Fruit fly (Drosophila melanogaster): ENCODE data around the gene CG3708.

The CG3708 gene

DNA sequence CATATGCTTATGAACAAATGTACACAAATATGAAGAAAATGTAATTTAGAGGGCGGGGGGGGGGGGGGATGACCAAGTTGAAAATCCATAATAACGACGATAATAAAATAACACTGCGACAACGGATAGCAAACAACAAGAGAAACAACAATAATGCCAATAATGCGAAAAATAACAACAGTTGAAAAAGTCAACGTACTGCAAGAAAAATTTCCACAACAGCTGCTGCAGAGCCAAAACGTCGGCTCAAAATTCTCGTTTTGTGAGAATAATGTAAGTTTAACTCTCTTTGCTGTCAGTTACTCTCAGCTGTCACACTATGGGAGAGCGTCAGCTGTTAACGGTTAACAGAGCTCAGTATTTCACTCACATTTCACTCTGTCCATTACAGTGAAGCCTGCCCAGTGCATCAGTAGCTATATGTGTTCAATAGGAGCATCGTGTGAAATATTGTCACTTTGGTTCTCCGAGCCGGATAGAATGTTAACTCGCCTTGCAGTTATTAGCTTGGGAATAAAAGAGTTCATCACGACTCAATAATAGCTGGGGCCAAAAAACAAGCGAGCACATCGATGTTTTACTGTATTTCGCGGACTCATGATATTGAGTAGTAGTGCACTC, 29.1 kb downstream of the CG3708 start (continued):
- TF ChIP-seq CG7368 (GFP tag; optimal IDR thresholded peaks at IDR 0.05) (peak; percentile 95), Sox15 (GFP tag; optimal IDR thresholded peaks at IDR 0.05) (peak; percentile 91), Hr4 (GFP tag; optimal IDR thresholded peaks at IDR 0.05) (peak; percentile 95), esn (GFP tag; optimal IDR thresholded peaks at IDR 0.05) (peak; percentile 94), CG3919 (GFP tag; optimal IDR thresholded peaks at IDR 0.05) (peak; percentile 92), Met (GFP tag; optimal IDR thresholded peaks at IDR 0.05) (peak; percentile 94), OdsH (GFP tag; optimal IDR thresholded peaks at IDR 0.05) (peak; percentile 93), fd85E (GFP tag; optimal IDR thresholded peaks at IDR 0.05) (peak; percentile 75), net (GFP tag; optimal IDR thresholded peaks at IDR 0.05) (peak; percentile 90), dsx (GFP tag; optimal IDR thresholded peaks at IDR 0.05; ENCODE audit: poor library complexity, severe bottlenecking) (peak; percentile 85), Blimp-1 (GFP tag; optimal IDR thresholded peaks at IDR 0.05) (peak; percentile 66), Ets96B (tag; optimal IDR thresholded peaks at IDR 0.05) (peak; percentile 89), CG32006 (GFP tag; optimal IDR thresholded peaks at IDR 0.05) (peak; percentile 93), CG9139 (GFP tag; optimal IDR thresholded peaks at IDR 0.05) (peak; percentile 77), CG31627 (GFP tag; optimal IDR thresholded peaks at IDR 0.05) (peak; percentile 95), Smox (GFP tag; optimal IDR thresholded peaks at IDR 0.05) (peak; percentile 92), CG8632 (GFP tag; optimal IDR thresholded peaks at IDR 0.05) (peak; percentile 88), CG1621 (tag; optimal IDR thresholded peaks at IDR 0.05) (peak; percentile 91), CG34406 (GFP tag; optimal IDR thresholded peaks at IDR 0.05) (peak; percentile 84), Ets21C (GFP tag; optimal IDR thresholded peaks at IDR 0.05) (peak; percentile 91), CG10669 (GFP tag; optimal IDR thresholded peaks at IDR 0.05) (peak; percentile 92), Eip93F (GFP tag; optimal IDR thresholded peaks at IDR 0.05) (peak; percentile 68), salr (GFP tag; optimal IDR thresholded peaks at IDR 0.05) (peak; percentile 70 to 88), CG4318 (GFP tag; optimal IDR thresholded peaks at IDR 0.05) (peak; percentile 87), eg (GFP tag; IDR thresholded peaks at IDR 0.05) (peak; percentile 96), svp (GFP tag) (peak; percentile 95), CG8119 (GFP tag; IDR thresholded peaks at IDR 0.05) (peak; percentile 92), CG16779 (tag; optimal IDR thresholded peaks at IDR 0.05) (peak; percentile 82), Sox14 (GFP tag; optimal IDR thresholded peaks at IDR 0.05) (peak; percentile 95), Hr39 (GFP tag; optimal IDR thresholded peaks at IDR 0.05) (peak; percentile 95), CG11294 (GFP tag; IDR thresholded peaks at IDR 0.05) (peak; percentile 89), Eip75B (GFP tag; optimal IDR thresholded peaks at IDR 0.05) (peak; percentile 93), fd59A (GFP tag; optimal IDR thresholded peaks at IDR 0.05) (peak; percentile 88), Hr38 (GFP tag; optimal IDR thresholded peaks at IDR 0.05) (no peak), cyc (GFP tag; optimal IDR thresholded peaks at IDR 0.05) (peak; percentile 95), CG11762 (GFP tag; optimal IDR thresholded peaks at IDR 0.05; ENCODE audit: insufficient read depth) (peak; percentile 87), topi (GFP tag; optimal IDR thresholded peaks at IDR 0.05) (peak; percentile 95), achi (GFP tag; optimal IDR thresholded peaks at IDR 0.05) (peak; percentile 91), CG11902 (GFP tag; optimal IDR thresholded peaks at IDR 0.05) (peak; percentile 91), CG15336 (GFP tag; IDR thresholded peaks at IDR 0.05) (peak; percentile 94)

DNA sequence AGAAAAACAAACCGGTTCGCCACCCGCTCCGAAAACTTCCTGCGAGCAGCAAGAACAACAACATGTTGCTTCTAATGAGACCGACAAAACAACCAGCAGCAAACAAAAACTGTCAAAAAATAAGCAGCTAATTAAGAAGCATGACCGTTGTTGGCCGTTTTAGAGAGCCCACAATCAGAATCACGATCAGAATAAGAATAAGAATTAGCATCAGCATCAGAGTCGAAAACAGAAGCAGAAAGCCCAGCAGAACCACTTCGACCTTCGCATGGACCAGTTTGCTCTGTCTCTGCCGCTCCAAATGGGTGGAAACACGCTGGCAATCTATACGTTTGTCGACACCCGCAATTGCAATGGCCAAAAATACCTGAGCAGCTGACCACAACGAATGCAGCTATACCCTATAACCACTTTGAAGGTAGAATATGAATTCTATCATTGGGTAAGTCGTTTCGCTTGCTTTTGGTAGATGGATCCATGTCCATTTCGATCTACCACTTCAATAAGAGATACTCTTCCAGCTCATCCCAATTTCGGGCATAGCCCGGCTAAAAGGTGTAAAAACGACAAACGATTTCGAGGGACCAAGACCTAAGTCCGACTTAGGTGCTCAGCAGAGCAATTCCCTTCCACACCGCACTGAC, 30.4 kb downstream of the CG3708 start:
- TF ChIP-seq Lpt (GFP tag; optimal IDR thresholded peaks at IDR 0.05) (peak; percentile 2), Hr38 (GFP tag; optimal IDR thresholded peaks at IDR 0.05) (no peak), CG15336 (GFP tag; IDR thresholded peaks at IDR 0.05) (peak; percentile 53), eg (GFP tag; IDR thresholded peaks at IDR 0.05) (peak; percentile 50; the same call in 1 of the 3 replicates), CG31627 (GFP tag; optimal IDR thresholded peaks at IDR 0.05) (no peak), CG32006 (GFP tag; optimal IDR thresholded peaks at IDR 0.05) (peak; percentile 21), Sox102F (GFP tag; optimal IDR thresholded peaks at IDR 0.05) (no peak), CG11902 (GFP tag; optimal IDR thresholded peaks at IDR 0.05) (no peak), CG3919 (GFP tag; optimal IDR thresholded peaks at IDR 0.05) (no peak), CG16779 (tag; optimal IDR thresholded peaks at IDR 0.05) (no peak), salr (GFP tag; optimal IDR thresholded peaks at IDR 0.05) (no peak), Eip78C (GFP tag) (peak; percentile 57), ss (GFP tag; optimal IDR thresholded peaks at IDR 0.05) (no peak), fkh (GFP tag; optimal IDR thresholded peaks at IDR 0.05) (no peak), CG8319 (GFP tag; optimal IDR thresholded peaks at IDR 0.05) (no peak), CG11762 (GFP tag; optimal IDR thresholded peaks at IDR 0.05; ENCODE audit: insufficient read depth) (no peak), Eip75B (GFP tag; optimal IDR thresholded peaks at IDR 0.05) (no peak), Gug (GFP tag; IDR thresholded peaks at IDR 0.05) (no peak), CG3032 (tag; optimal IDR thresholded peaks at IDR 0.05) (no peak), CG11294 (GFP tag; IDR thresholded peaks at IDR 0.05) (peak; percentile 7; the same call in 1 of the 2 replicates), fd85E (GFP tag; optimal IDR thresholded peaks at IDR 0.05) (no peak), esn (GFP tag; optimal IDR thresholded peaks at IDR 0.05) (no peak), CG8119 (GFP tag; IDR thresholded peaks at IDR 0.05) (0 out of 3 replicates have a peak, but pooled peaks have one; percentile 20), svp (GFP tag) (peak; percentile 46)

Data from whole organism, prepupa.